Worm (Caenorhabditis elegans) whole organism, young adult: ENCODE measurements around the gene C55A6.11.
A peak's percentile ranks its signal among the peaks of the same experiment; 100 is the strongest.

Source experiments
- B0035.1 ChIP-seq: sonication (generic microtip); optimal IDR thresholded peaks from 2 replicates; lab custom pipeline; 2016; ENCODE audit warnings: missing genetic modification characterization, mild to moderate bottlenecking, missing compliant biosample characterization, missing genotype, missing genetic modification reagents
- B0261.1 ChIP-seq: sonication (generic microtip); optimal IDR thresholded peaks from 2 replicates; lab custom pipeline; 2016; ENCODE audit warnings: mild to moderate bottlenecking, missing genetic modification characterization, moderate library complexity, missing compliant biosample characterization
- F39B2.1 ChIP-seq: fragments of 200-800 bp; sonication (Bioruptor generic); IDR thresholded peaks from 2 replicates; pipeline ENCODE4 v1.3.6; 2022; ENCODE audit warnings: missing genetic modification reagents, missing genetic modification characterization, missing compliant biosample characterization
- F52B5.7 ChIP-seq: sonication (generic microtip); optimal IDR thresholded peaks from 2 replicates; lab custom pipeline; 2016; ENCODE audit warnings: mild to moderate bottlenecking, missing genetic modification characterization, missing compliant biosample characterization
- F55B11.4 ChIP-seq: sonication (generic microtip); optimal IDR thresholded peaks from 2 replicates; lab custom pipeline; 2016; ENCODE audit warnings: missing compliant biosample characterization, missing genetic modification characterization, borderline replicate concordance; ENCODE audit not compliant: insufficient read depth
- K11D2.4 ChIP-seq: fragments of 200-800 bp; sonication (Bioruptor generic); IDR thresholded peaks from 2 replicates; pipeline ENCODE4 v1.3.6; 2022; ENCODE audit warnings: missing genetic modification reagents, missing genetic modification characterization, missing compliant biosample characterization
- Y79H2A.3 ChIP-seq: fragments of 200-800 bp; sonication (Bioruptor generic); conservative IDR thresholded peaks from 2 replicates; pipeline ENCODE4 v1.3.6; 2022; ENCODE audit warnings: missing genetic modification reagents, missing genetic modification characterization, missing compliant biosample characterization
- bed-1 ChIP-seq: fragments of 200-800 bp; sonication (Bioruptor generic); IDR thresholded peaks from 2 replicates; pipeline ENCODE4 v1.3.6; 2022; ENCODE audit warnings: missing genetic modification reagents, missing genetic modification characterization, missing compliant biosample characterization
- ccch-3 ChIP-seq: fragments of 200-800 bp; sonication (Bioruptor generic); optimal IDR thresholded peaks from 2 replicates; lab custom pipeline; 2018; ENCODE audit warnings: mild to moderate bottlenecking, missing genetic modification characterization, missing compliant biosample characterization
- cebp-1 ChIP-seq, 2 experiments: fragments of 200-800 bp in 1 of 2; sonication (Bioruptor generic) in 1 of 2; sonication (generic microtip) in 1 of 2; IDR thresholded peaks in 1 of 2; optimal IDR thresholded peaks in 1 of 2; 2 replicates each; pipeline versions ENCODE4 v1.3.6 to Lab custom; 2017 to 2022; ENCODE audit warnings: missing compliant biosample characterization in 2 of 2, missing genetic modification characterization in 2 of 2, mild to moderate bottlenecking in 1 of 2, missing genetic modification reagents in 1 of 2, moderate library complexity in 1 of 2
- cebp-2 ChIP-seq: fragments of 200-800 bp; sonication (Bioruptor generic); IDR thresholded peaks from 2 replicates; pipeline ENCODE4 v1.3.6; 2022; ENCODE audit warnings: missing genetic modification characterization, missing compliant biosample characterization
- ceh-79 ChIP-seq: sonication (generic microtip); optimal IDR thresholded peaks from 2 replicates; lab custom pipeline; 2017; ENCODE audit warnings: mild to moderate bottlenecking, missing genetic modification characterization, missing compliant biosample characterization
- gei-17 ChIP-seq: fragments of 200-800 bp; sonication (Bioruptor generic); optimal IDR thresholded peaks from 2 replicates; lab custom pipeline; 2018; ENCODE audit warnings: mild to moderate bottlenecking, missing genetic modification characterization, missing compliant biosample characterization
- hmg-1.2 ChIP-seq: fragments of 200-800 bp; sonication (Bioruptor generic); IDR thresholded peaks from 2 replicates; pipeline ENCODE4 v1.3.6; 2022; ENCODE audit warnings: missing genetic modification reagents, missing genetic modification characterization, missing compliant biosample characterization
- let-607 ChIP-seq, 2 experiments: fragments of 200-800 bp in 1 of 2; sonication (Bioruptor generic) in 1 of 2; sonication (generic microtip) in 1 of 2; optimal IDR thresholded peaks; 2 replicates each; lab custom pipeline; 2016 to 2018; ENCODE audit warnings: mild to moderate bottlenecking in 2 of 2, missing compliant biosample characterization in 2 of 2, missing genetic modification characterization in 2 of 2, moderate library complexity in 2 of 2, missing genotype in 1 of 2
- lin-35 ChIP-seq, 3 experiments: fragments of 150-350 bp in 2 of 3; sonication (generic microtip) in 1 of 3; optimal IDR thresholded peaks; 2 replicates each; lab custom pipeline; 2014 to 2018; ENCODE audit warnings: missing biosample characterization in 3 of 3, missing genetic modification characterization in 3 of 3, missing genetic modification reagents in 3 of 3
- mes-4 ChIP-seq: sonication (generic microtip); optimal IDR thresholded peaks from 2 replicates; lab custom pipeline; 2016; ENCODE audit warnings: missing genotype, missing genetic modification characterization, missing compliant biosample characterization
- mxl-1 ChIP-seq: sonication (generic microtip); optimal IDR thresholded peaks from 2 replicates; lab custom pipeline; 2016; ENCODE audit warnings: missing genetic modification characterization, missing compliant biosample characterization
- nhr-80 ChIP-seq: sonication (generic microtip); optimal IDR thresholded peaks from 2 replicates; lab custom pipeline; 2016; ENCODE audit warnings: missing genetic modification characterization, missing compliant biosample characterization
- rcor-1 ChIP-seq: fragments of 200-800 bp; sonication (Bioruptor generic); IDR thresholded peaks from 2 replicates; pipeline ENCODE4 v1.3.6; 2022; ENCODE audit warnings: missing genetic modification reagents, missing genetic modification characterization, missing compliant biosample characterization
- repo-1 ChIP-seq: sonication (generic microtip); optimal IDR thresholded peaks from 2 replicates; lab custom pipeline; 2017; ENCODE audit warnings: mild to moderate bottlenecking, missing genetic modification characterization, missing compliant biosample characterization
- snpc-1.3 ChIP-seq: sonication (generic microtip); optimal IDR thresholded peaks from 2 replicates; lab custom pipeline; 2017; ENCODE audit warnings: missing genetic modification characterization, mild to moderate bottlenecking, missing compliant biosample characterization, antibody characterized with exemption, moderate library complexity, missing genotype, missing genetic modification reagents; ENCODE audit not compliant: insufficient read depth
- snpc-4 ChIP-seq, 5 experiments: fragments of 150-350 bp in 1 of 5; sonication (generic microtip) in 4 of 5; optimal IDR thresholded peaks; 2 replicates each; lab custom pipeline; 2014 to 2018; ENCODE audit warnings: missing genetic modification characterization in 5 of 5, missing biosample characterization in 3 of 5, antibody characterized with exemption in 2 of 5, mild to moderate bottlenecking in 2 of 5, missing compliant biosample characterization in 2 of 5, missing genotype in 2 of 5, moderate library complexity in 2 of 5, missing genetic modification reagents in 1 of 5
- sptf-2 ChIP-seq: fragments of 200-800 bp; sonication (Bioruptor generic); optimal IDR thresholded peaks from 2 replicates; lab custom pipeline; 2018; ENCODE audit warnings: mild to moderate bottlenecking, missing genetic modification characterization, missing compliant biosample characterization
- tbx-9 ChIP-seq: sonication (generic microtip); optimal IDR thresholded peaks from 2 replicates; lab custom pipeline; 2016; ENCODE audit warnings: borderline replicate concordance, missing genetic modification characterization, inconsistent platforms, missing compliant biosample characterization
- unc-62 ChIP-seq: fragments of 150-350 bp; optimal IDR thresholded peaks from 2 replicates; lab custom pipeline; 2014; ENCODE audit warnings: missing biosample characterization, missing genetic modification reagents, missing genetic modification characterization
- xnd-1 ChIP-seq: sonication (generic microtip); optimal IDR thresholded peaks from 2 replicates; lab custom pipeline; 2016; ENCODE audit warnings: missing genotype, missing genetic modification reagents, missing genetic modification characterization, missing compliant biosample characterization
- zfh-2 ChIP-seq: fragments of 200-800 bp; sonication (Bioruptor generic); conservative IDR thresholded peaks from 2 replicates; pipeline ENCODE4 v1.3.6; 2022; ENCODE audit warnings: missing genetic modification reagents, missing genetic modification characterization, missing compliant biosample characterization
- zim-3 ChIP-seq: sonication (generic microtip); optimal IDR thresholded peaks from 2 replicates; lab custom pipeline; 2017; ENCODE audit warnings: mild to moderate bottlenecking, missing genetic modification characterization, moderate library complexity, missing compliant biosample characterization
- ztf-26 ChIP-seq: sonication (generic microtip); optimal IDR thresholded peaks from 2 replicates; lab custom pipeline; 2017; ENCODE audit warnings: missing genetic modification characterization, missing compliant biosample characterization
- ztf-3 ChIP-seq: fragments of 200-800 bp; sonication (Bioruptor generic); optimal IDR thresholded peaks from 2 replicates; lab custom pipeline; 2018; ENCODE audit warnings: mild to moderate bottlenecking, missing genetic modification characterization, missing compliant biosample characterization

C55A6.11 gene

DNA sequence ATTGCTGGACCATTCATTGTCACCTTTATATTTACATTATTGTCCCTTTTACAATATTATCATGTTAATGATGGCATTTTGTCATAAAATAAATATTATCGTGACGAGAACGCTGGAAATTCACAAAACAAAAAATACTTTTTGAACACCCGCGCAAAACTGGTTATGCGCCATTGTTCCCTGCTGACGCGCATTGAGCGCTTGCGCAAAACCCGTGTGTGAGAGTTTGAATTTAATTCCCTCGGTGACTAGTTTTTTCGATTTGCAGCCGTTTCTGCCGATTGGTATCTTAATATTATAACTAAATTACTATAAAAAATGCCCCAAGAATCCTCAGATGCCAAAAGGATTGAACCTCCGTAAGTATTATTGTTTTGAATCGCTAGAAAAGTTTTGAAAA lies 1.1 kb downstream of the C55A6.11 start, which contains the start of gene pafo-1 (continued):
- TF ChIP-seq cebp-1 (GFP tag; IDR thresholded peaks at IDR 0.05; lab: Robert Waterston, UW) (no peak), cebp-1 (tag; optimal IDR thresholded peaks at IDR 0.05; lab: Kevin White, UChicago) (no peak), rcor-1 (GFP tag; lab: Robert Waterston, UW) (peak; percentile 88), mes-4 (tag; lab: Kevin White, UChicago) (no peak), unc-62 (GFP tag; lab: Kevin White, UChicago) (no peak), snpc-1.3 (peak; percentile 40), ztf-3 (GFP tag; lab: Kevin White, UChicago) (no peak), xnd-1 (tag; lab: Kevin White, UChicago) (peak; percentile 65), Y79H2A.3 (GFP tag; lab: Robert Waterston, UW) (no peak), K11D2.4 (GFP tag; lab: Robert Waterston, UW) (peak; percentile 84), lin-35 (GFP tag; optimal IDR thresholded peaks at IDR 0.05; lab: Kevin White, UChicago) (peak; percentile 92 to 98 (median 93)), bed-1 (GFP tag; lab: Robert Waterston, UW) (no peak), let-607 (tag; optimal IDR thresholded peaks at IDR 0.05; lab: Kevin White, UChicago) (peak in 1 of 2 experiments; percentile 16), nhr-80 (tag; lab: Kevin White, UChicago) (peak; percentile 27)

ce11 chrV:11525338-11525737 lies 5.0 kb downstream of the C55A6.11 start:
- no peak for TF ChIP-seq B0261.1 (tag; lab: Kevin White, UChicago)
- no peak for TF ChIP-seq tbx-9
- TF ChIP-seq zfh-2 (GFP tag; lab: Robert Waterston, UW) = peak; percentile 69
- no peak for TF ChIP-seq sptf-2 (GFP tag; lab: Kevin White, UChicago)

DNA sequence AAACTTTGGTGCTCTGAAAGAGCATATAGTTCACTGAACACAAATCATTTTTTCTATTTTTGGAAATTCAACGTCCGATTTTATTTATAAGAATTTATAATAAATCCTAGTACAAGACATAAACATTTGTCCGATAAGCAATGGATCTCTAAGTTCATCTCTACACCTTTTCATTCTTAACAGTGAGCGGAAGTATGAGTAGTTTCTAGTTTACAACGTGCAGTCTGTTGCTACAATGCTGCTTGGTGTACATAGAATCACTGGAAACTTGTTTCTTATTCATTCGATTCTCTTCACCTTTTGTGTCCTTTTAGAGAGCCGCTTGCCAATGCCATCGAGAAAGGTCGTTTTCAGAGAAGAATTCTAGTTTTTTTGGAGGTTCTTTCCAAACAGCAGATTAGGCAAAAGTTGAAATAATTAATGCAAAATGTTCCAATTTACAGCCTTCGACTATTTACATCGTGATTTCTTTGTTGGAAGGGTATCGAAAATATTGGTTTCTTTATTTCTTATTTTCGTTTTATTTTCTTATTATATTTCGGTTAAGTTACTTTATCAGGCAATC lies 6.7 kb downstream of the C55A6.11 start:
- TF ChIP-seq gei-17 (GFP tag; lab: Kevin White, UChicago) (no peak), B0035.1 (tag; lab: Kevin White, UChicago) (no peak), hmg-1.2 (GFP tag; lab: Robert Waterston, UW) (no peak), zim-3 (tag; lab: Kevin White, UChicago) (no peak), ztf-26 (tag; lab: Kevin White, UChicago) (no peak), cebp-2 (GFP tag; lab: Robert Waterston, UW) (no peak), ceh-79 (tag; lab: Kevin White, UChicago) (no peak)
- TF ChIP-seq, all 124 proteins: peak for 0

DNA sequence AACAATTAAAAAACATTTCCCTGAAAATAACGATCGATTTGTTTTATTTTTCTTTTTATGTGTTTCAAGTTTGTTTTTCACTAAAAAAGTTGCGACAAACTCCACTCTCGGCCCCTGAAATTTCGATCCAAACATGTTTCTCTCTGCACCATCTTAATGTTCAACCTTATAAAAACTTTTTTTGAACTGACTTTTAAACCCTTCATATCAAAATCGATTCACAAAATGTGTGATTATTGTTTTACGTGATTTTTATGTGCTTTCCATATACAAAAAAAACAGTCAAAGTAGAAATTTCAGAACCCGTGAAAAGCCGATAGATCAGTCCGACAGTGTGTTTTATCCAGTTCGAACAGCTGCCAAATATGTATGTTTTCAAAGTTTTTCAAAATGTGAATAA lies 7.2 kb downstream of the C55A6.11 start, which contains the start of gene ccch-1:
ccch-1 (plus strand) TSS at position 301 of the 400 bp plus-strand sequence.
- TF ChIP-seq F39B2.1 (no peak), mxl-1 (tag; lab: Kevin White, UChicago) (no peak), F52B5.7 (tag; lab: Kevin White, UChicago) (no peak), snpc-4 (GFP tag; optimal IDR thresholded peaks at IDR 0.05; lab: Kevin White, UChicago) (no peak), snpc-4 (tag; optimal IDR thresholded peaks at IDR 0.05; lab: Kevin White, UChicago) (no peak), repo-1 (tag; lab: Kevin White, UChicago) (no peak), F55B11.4 (tag; lab: Kevin White, UChicago) (no peak), ccch-3 (GFP tag; lab: Kevin White, UChicago) (no peak)
